Worm (Caenorhabditis elegans) whole organism, L1 larva: Measurements from ENCODE around the gene F55G1.15.

ENCODE experiments used
- aly-2 ChIP-seq: fragments of 150-350 bp; optimal IDR thresholded peaks from 2 replicates; lab custom pipeline; 2014; ENCODE audit warnings: missing biosample characterization, missing genetic modification characterization
- ama-1 ChIP-seq: fragments of 150-350 bp; optimal IDR thresholded peaks from 2 replicates; lab custom pipeline; 2014
- ceh-82 ChIP-seq, 3 experiments: fragments of 150-350 bp in 1 of 3; sonication (generic microtip) in 2 of 3; optimal IDR thresholded peaks; 2 replicates each; lab custom pipeline; 2014 to 2017; ENCODE audit warnings: missing biosample characterization in 3 of 3, missing genetic modification characterization in 3 of 3
- efl-3 ChIP-seq: fragments of 200-800 bp; sonication (Bioruptor generic); optimal IDR thresholded peaks from 2 replicates; lab custom pipeline; 2018; ENCODE audit warnings: mild to moderate bottlenecking, missing genetic modification characterization, missing compliant biosample characterization
- egl-27 ChIP-seq, 2 experiments: fragments of 150-350 bp in 1 of 2; sonication (generic microtip); optimal IDR thresholded peaks; 3 replicates each; lab custom pipeline; 2017 to 2018; ENCODE audit warnings: missing biosample characterization in 2 of 2, missing genetic modification characterization in 2 of 2, missing genetic modification reagents in 2 of 2
- isw-1 ChIP-seq: fragments of 200-800 bp; sonication (Bioruptor generic); IDR thresholded peaks from 2 replicates; pipeline ENCODE4 v1.3.6; 2022; ENCODE audit warnings: missing genetic modification characterization, missing compliant biosample characterization
- lin-14 ChIP-seq: fragments of 200-800 bp; sonication (Bioruptor generic); optimal IDR thresholded peaks from 2 replicates; lab custom pipeline; 2018; ENCODE audit warnings: mild to moderate bottlenecking, missing genetic modification characterization, moderate library complexity, missing compliant biosample characterization
- lin-39 ChIP-seq: fragments of 150-350 bp; optimal IDR thresholded peaks from 2 replicates; lab custom pipeline; 2014; ENCODE audit warnings: missing biosample characterization, missing genetic modification reagents, missing genetic modification characterization
- lsy-2 ChIP-seq, 2 experiments: fragments of 150-350 bp; optimal IDR thresholded peaks; 2 replicates each; lab custom pipeline; 2014; ENCODE audit warnings: missing biosample characterization in 2 of 2, missing genetic modification characterization in 2 of 2
- nhr-12 ChIP-seq: sonication (generic microtip); optimal IDR thresholded peaks from 2 replicates; lab custom pipeline; 2017; ENCODE audit warnings: missing biosample characterization, missing genetic modification characterization
- snu-23 ChIP-seq: sonication (generic microtip); optimal IDR thresholded peaks from 2 replicates; lab custom pipeline; 2016; ENCODE audit warnings: missing genetic modification characterization, missing compliant biosample characterization
- sptf-1 ChIP-seq: fragments of 150-350 bp; optimal IDR thresholded peaks from 2 replicates; lab custom pipeline; 2014; ENCODE audit warnings: missing biosample characterization, missing genetic modification characterization
- unc-62 ChIP-seq: fragments of 150-350 bp; optimal IDR thresholded peaks from 2 replicates; lab custom pipeline; 2014; ENCODE audit warnings: missing biosample characterization, missing genetic modification reagents, missing genetic modification characterization
- ztf-11 ChIP-seq, 2 experiments: sonication (generic microtip); optimal IDR thresholded peaks; 2 replicates each; lab custom pipeline; 2016 to 2017; ENCODE audit warnings: missing genetic modification characterization in 2 of 2, missing biosample characterization in 1 of 2, missing compliant biosample characterization in 1 of 2

DNA sequence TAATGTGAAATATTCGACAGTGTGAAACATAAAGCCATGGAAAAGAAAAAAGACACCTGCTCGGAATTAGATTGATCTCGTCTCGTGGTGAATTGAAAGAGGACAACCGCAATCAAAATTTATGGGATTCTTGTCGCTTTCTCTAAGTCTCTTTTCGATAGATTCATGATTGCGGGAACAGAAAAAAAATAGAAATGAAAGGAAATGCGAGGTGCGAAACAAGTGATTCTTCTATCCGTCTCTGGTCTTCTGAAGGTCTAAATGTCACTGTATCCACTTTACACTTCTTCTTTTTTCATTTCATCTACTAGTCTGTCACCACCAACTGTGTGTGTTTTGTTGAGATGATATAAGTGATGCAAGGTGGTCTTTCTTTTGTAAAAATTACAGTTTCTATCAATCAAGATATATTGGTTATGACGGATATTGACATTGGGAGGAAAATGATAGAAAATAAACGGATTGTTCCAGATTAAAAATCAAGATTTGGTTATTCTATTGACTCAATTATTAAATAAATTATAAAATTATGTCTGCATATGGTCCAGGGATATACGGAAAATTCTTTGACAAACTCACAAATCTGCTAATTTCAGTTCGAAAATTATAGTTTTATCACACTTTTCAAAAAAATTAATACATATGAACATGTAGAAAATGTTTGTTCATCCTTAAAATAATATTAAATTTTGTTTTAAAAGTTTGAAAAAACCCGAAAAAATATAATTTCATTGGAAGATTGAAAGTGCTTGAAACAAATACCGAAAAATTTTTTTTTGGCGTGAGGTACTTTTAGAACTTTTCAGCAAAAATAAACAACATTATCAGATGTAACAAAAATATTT is 29.2 kb upstream of the F55G1.15 start:
- TF ChIP-seq lsy-2 (tag; optimal IDR thresholded peaks at IDR 0.05; lab: Kevin White, UChicago) (peak in 1 of 2 experiments; percentile 44), ztf-11 (tag; optimal IDR thresholded peaks at IDR 0.05; lab: Kevin White, UChicago) (no peak), egl-27 (tag; optimal IDR thresholded peaks at IDR 0.05; lab: Kevin White, UChicago) (no peak), unc-62 (GFP tag; lab: Kevin White, UChicago) (no peak), isw-1 (GFP tag; lab: Robert Waterston, UW) (no peak), aly-2 (no peak), ceh-82 (tag; optimal IDR thresholded peaks at IDR 0.05; lab: Kevin White, UChicago) (no peak), sptf-1 (tag; lab: Kevin White, UChicago) (no peak), lin-39 (tag; lab: Kevin White, UChicago) (no peak), efl-3 (no peak), nhr-12 (tag; lab: Kevin White, UChicago) (no peak), ama-1 (no peak), snu-23 (GFP tag; lab: Kevin White, UChicago) (peak; percentile 56), lin-14 (GFP tag; lab: Kevin White, UChicago) (peak; percentile 79)
